Fruit fly (Drosophila melanogaster): ENCODE measurements around the gene tim.

Gene tim

DNA sequence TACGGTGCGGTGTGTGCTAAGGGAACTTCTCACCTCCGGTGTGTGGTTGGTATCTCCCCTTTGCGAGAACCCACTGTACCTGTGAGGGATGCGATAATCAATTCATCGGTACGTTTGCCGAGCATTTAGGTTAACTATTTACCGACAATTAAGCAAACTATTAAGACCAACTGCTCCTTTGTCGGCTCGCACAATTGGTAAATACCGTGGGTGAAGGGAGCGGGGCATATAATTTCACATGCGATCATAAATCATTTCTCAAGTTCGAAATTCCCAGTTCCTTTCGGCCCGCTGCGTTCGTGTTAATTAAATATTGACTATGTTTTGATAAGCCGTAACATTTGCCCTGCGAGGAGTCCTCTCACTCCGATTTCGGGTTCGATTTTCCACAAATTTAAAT lies 41.0 kb upstream of the tim start (continued):
- TF ChIP-seq aop (GFP tag; IDR thresholded peaks at IDR 0.05) (no peak), CG9817 (tag; optimal IDR thresholded peaks at IDR 0.05) (no peak), dysf (GFP tag; IDR thresholded peaks at IDR 0.05) (no peak), CG11085 (GFP tag; IDR thresholded peaks at IDR 0.05) (no peak), Dref (GFP tag; IDR thresholded peaks at IDR 0.05) (no peak), az2 (GFP tag; optimal IDR thresholded peaks at IDR 0.05) (no peak), lbe (GFP tag; optimal IDR thresholded peaks at IDR 0.05) (no peak), Gsc (GFP tag; IDR thresholded peaks at IDR 0.05) (no peak), gcm (GFP tag; optimal IDR thresholded peaks at IDR 0.05) (no peak), CG2129 (GFP tag; IDR thresholded peaks at IDR 0.05; ENCODE audit: partially characterized antibody) (no peak), insv (GFP tag; optimal IDR thresholded peaks at IDR 0.05) (no peak), CG17912 (GFP tag; optimal IDR thresholded peaks at IDR 0.05) (no peak), CG11093 (GFP tag; IDR thresholded peaks at IDR 0.05) (no peak), sna (GFP tag; IDR thresholded peaks at IDR 0.05; ENCODE audit: partially characterized antibody) (no peak), nerfin-2 (GFP tag; IDR thresholded peaks at IDR 0.05; ENCODE audit: partially characterized antibody) (no peak), Sin3A (optimal IDR thresholded peaks at IDR 0.05) (no peak), CG7357 (GFP tag; IDR thresholded peaks at IDR 0.05) (no peak), hkb (optimal IDR thresholded peaks at IDR 0.05) (no peak), hkb (GFP tag; IDR thresholded peaks at IDR 0.05) (no peak), Pdp1 (GFP tag; optimal IDR thresholded peaks at IDR 0.05) (peak in 1 of 2 experiments; percentile 1), Rfx (GFP tag; IDR thresholded peaks at IDR 0.05) (no peak), pros (GFP tag; optimal IDR thresholded peaks at IDR 0.05) (peak; percentile 4), CG33557 (GFP tag; optimal IDR thresholded peaks at IDR 0.05) (peak; percentile 49), cad (GFP tag; optimal IDR thresholded peaks at IDR 0.05) (peak; percentile 11), dan (GFP tag; IDR thresholded peaks at IDR 0.05) (no peak), CkIIα-i1 (GFP tag; IDR thresholded peaks at IDR 0.05) (no peak), sc (optimal IDR thresholded peaks at IDR 0.05) (no peak), sc (GFP tag; optimal IDR thresholded peaks at IDR 0.05) (no peak), Doc2 (GFP tag; IDR thresholded peaks at IDR 0.05) (no peak), lmd (GFP tag; IDR thresholded peaks at IDR 0.05) (no peak), CG13424 (tag; optimal IDR thresholded peaks at IDR 0.05) (no peak), NC2β (GFP tag; optimal IDR thresholded peaks at IDR 0.05) (no peak), Ssrp (tag; optimal IDR thresholded peaks at IDR 0.05) (no peak), CG2199 (GFP tag; IDR thresholded peaks at IDR 0.05) (no peak), Med (GFP tag) (peak; percentile 39), kni (GFP tag; optimal IDR thresholded peaks at IDR 0.05) (peak; percentile 18)

DNA sequence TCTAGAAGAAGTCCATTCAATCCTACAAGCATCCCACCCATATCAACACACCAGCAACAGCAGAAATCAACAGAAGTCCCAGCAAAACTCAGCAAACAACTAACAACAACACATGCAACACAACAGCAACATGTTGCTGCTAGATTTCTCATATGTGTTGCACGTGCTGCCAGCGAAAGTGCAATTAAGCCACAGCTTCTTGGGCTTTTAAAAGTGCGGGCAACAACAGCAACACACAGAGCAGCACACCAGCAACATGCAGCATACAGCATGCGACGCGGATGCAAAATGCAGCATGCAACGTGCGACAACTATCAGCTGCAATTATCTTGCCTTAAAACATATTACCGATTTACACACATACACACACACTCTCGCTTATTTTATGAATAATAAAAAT lies 39.6 kb upstream of the tim start:
- TF ChIP-seq cg (GFP tag; optimal IDR thresholded peaks at IDR 0.05) (no peak), Pdp1 (GFP tag; optimal IDR thresholded peaks at IDR 0.05) (no peak), pfk (GFP tag; optimal IDR thresholded peaks at IDR 0.05) (no peak), CG3847 (GFP tag; IDR thresholded peaks at IDR 0.05) (no peak), CG11504 (tag; optimal IDR thresholded peaks at IDR 0.05) (peak; percentile 52), Dek (tag; optimal IDR thresholded peaks at IDR 0.05) (no peak), tio (GFP tag; optimal IDR thresholded peaks at IDR 0.05) (no peak), Aef1 (GFP tag; IDR thresholded peaks at IDR 0.05) (no peak), CG11456 (GFP tag; IDR thresholded peaks at IDR 0.05) (0 out of 3 replicates have a peak, but pooled peaks have one; percentile 5), CG14667 (GFP tag; IDR thresholded peaks at IDR 0.05) (no peak), CG30431 (GFP tag; optimal IDR thresholded peaks at IDR 0.05) (no peak), CG7271 (tag; optimal IDR thresholded peaks at IDR 0.05) (no peak), CG6854 (GFP tag; optimal IDR thresholded peaks at IDR 0.05) (no peak), sisA (GFP tag; IDR thresholded peaks at IDR 0.05) (no peak), CG6813 (GFP tag; optimal IDR thresholded peaks at IDR 0.05) (no peak), Antp (GFP tag; optimal IDR thresholded peaks at IDR 0.05) (no peak), HLH4C (GFP tag; IDR thresholded peaks at IDR 0.05; ENCODE audit: partially characterized antibody) (no peak)
